Fruit fly (Drosophila melanogaster) whole organism: ENCODE data around the gene Fst.

Experiments used
- CG8478 ChIP-seq: fragments of >200 bp; optimal IDR thresholded peaks from 2 replicates; lab custom pipeline; 2018; ENCODE audit warnings: inconsistent platforms
- EcR ChIP-seq, 2 experiments: fragments of >200 bp; optimal IDR thresholded peaks; 2 replicates each; lab custom pipeline; 2017; ENCODE audit warnings: missing biosample characterization in 2 of 2, missing genetic modification characterization in 2 of 2, missing genetic modification reagents in 2 of 2
- pan ChIP-seq: fragments of >200 bp; optimal IDR thresholded peaks from 2 replicates; lab custom pipeline; 2017
- psq ChIP-seq: fragments of >200 bp; optimal IDR thresholded peaks from 2 replicates; lab custom pipeline; 2017

DNA sequence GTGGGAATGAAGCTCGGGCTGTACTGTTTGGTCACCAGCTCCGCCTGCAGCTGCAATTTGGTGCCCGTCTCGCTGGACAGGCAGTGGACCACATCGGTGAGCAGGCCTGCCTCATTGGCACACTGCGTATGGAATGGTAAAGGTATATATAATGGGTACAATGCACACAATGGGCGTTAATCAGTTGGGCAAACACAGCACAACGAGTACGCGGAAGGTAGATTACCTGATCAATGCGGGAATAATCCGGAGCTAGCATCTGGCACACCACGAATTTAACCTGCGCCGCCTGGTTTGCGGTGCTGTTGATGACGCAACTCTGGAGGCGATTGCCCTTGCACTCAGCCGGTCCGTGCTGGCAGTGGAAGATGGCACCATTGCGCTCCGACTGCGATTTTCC, 20.5 kb downstream of the Fst start:
- TF ChIP-seq CG8478 (lab: Kevin White, UChicago): no peak
- TF ChIP-seq psq (lab: Kevin White, UChicago): no peak
- no peak for TF ChIP-seq EcR (GFP tag; optimal IDR thresholded peaks at IDR 0.05; lab: Kevin White, UChicago)
- no peak for TF ChIP-seq pan (lab: Kevin White, UChicago)
